Worm (Caenorhabditis elegans) whole organism, L1 larva: Measurements from ENCODE around the gene ints-2.

Source experiments
- C16A3.4 ChIP-seq: fragments of 150-350 bp; optimal IDR thresholded peaks from 2 replicates; lab custom pipeline; 2014; ENCODE audit warnings: missing biosample characterization, missing genetic modification characterization
- F16B12.6 ChIP-seq: fragments of 150-350 bp; optimal IDR thresholded peaks from 2 replicates; lab custom pipeline; 2014; ENCODE audit warnings: missing biosample characterization, missing genetic modification characterization
- aha-1 ChIP-seq: fragments of 150-350 bp; optimal IDR thresholded peaks from 2 replicates; lab custom pipeline; 2014; ENCODE audit warnings: missing biosample characterization, missing genetic modification characterization
- ama-1 ChIP-seq: fragments of 150-350 bp; optimal IDR thresholded peaks from 2 replicates; lab custom pipeline; 2014
- blmp-1 ChIP-seq: fragments of 150-350 bp; optimal IDR thresholded peaks from 2 replicates; lab custom pipeline; 2014; ENCODE audit warnings: missing biosample characterization, missing genetic modification characterization
- ceh-63 ChIP-seq: fragments of 200-800 bp; sonication (Bioruptor generic); optimal IDR thresholded peaks from 2 replicates; lab custom pipeline; 2018; ENCODE audit warnings: mild to moderate bottlenecking, missing genetic modification characterization, missing compliant biosample characterization
- ceh-8 ChIP-seq: fragments of 200-800 bp; sonication (Bioruptor generic); optimal IDR thresholded peaks from 2 replicates; lab custom pipeline; 2018; ENCODE audit warnings: mild to moderate bottlenecking, missing genetic modification characterization, moderate library complexity, missing compliant biosample characterization
- ceh-82 ChIP-seq, 3 experiments: fragments of 150-350 bp in 1 of 3; sonication (generic microtip) in 2 of 3; optimal IDR thresholded peaks; 2 replicates each; lab custom pipeline; 2014 to 2017; ENCODE audit warnings: missing biosample characterization in 3 of 3, missing genetic modification characterization in 3 of 3
- dpl-1 ChIP-seq, 3 experiments: fragments of 150-350 bp in 2 of 3; sonication (generic microtip) in 1 of 3; optimal IDR thresholded peaks; 2 replicates each; lab custom pipeline; 2014 to 2017; ENCODE audit warnings: missing biosample characterization in 3 of 3, missing genetic modification characterization in 3 of 3, missing genetic modification reagents in 3 of 3
- efl-1 ChIP-seq, 4 experiments: fragments of 150-350 bp; optimal IDR thresholded peaks in 3 of 4; peaks in 1 of 4; 1 replicate in 1 of 4; 2 replicates in 3 of 4; lab custom pipeline; 2014; ENCODE audit warnings: missing biosample characterization in 2 of 4, missing genetic modification characterization in 2 of 4, missing genetic modification reagents in 2 of 4
- efl-3 ChIP-seq: fragments of 200-800 bp; sonication (Bioruptor generic); optimal IDR thresholded peaks from 2 replicates; lab custom pipeline; 2018; ENCODE audit warnings: mild to moderate bottlenecking, missing genetic modification characterization, missing compliant biosample characterization
- egl-13 ChIP-seq: sonication (generic microtip); optimal IDR thresholded peaks from 2 replicates; lab custom pipeline; 2016; ENCODE audit warnings: missing genotype, missing genetic modification reagents, missing genetic modification characterization, missing compliant biosample characterization
- egl-27 ChIP-seq, 2 experiments: fragments of 150-350 bp in 1 of 2; sonication (generic microtip); optimal IDR thresholded peaks; 3 replicates each; lab custom pipeline; 2017 to 2018; ENCODE audit warnings: missing biosample characterization in 2 of 2, missing genetic modification characterization in 2 of 2, missing genetic modification reagents in 2 of 2
- elt-2 ChIP-seq: sonication (generic microtip); optimal IDR thresholded peaks from 2 replicates; lab custom pipeline; 2016; ENCODE audit warnings: missing genetic modification characterization, mild to moderate bottlenecking, inconsistent platforms, missing compliant biosample characterization, missing genetic modification reagents
- elt-3 ChIP-seq, 6 experiments: fragments of 150-350 bp in 1 of 6; sonication (generic microtip); optimal IDR thresholded peaks; 2 replicates each; lab custom pipeline; 2017 to 2018; ENCODE audit warnings: missing biosample characterization in 6 of 6, missing genetic modification characterization in 6 of 6, inconsistent platforms in 1 of 6
- fkh-8 ChIP-seq: sonication (generic microtip); optimal IDR thresholded peaks from 2 replicates; lab custom pipeline; 2016; ENCODE audit warnings: mild to moderate bottlenecking, missing genetic modification characterization, missing compliant biosample characterization
- fos-1 ChIP-seq: fragments of 150-350 bp; optimal IDR thresholded peaks from 2 replicates; lab custom pipeline; 2014; ENCODE audit warnings: missing biosample characterization, missing genetic modification characterization
- grh-1 ChIP-seq: fragments of 200-800 bp; sonication (Bioruptor generic); IDR thresholded peaks from 2 replicates; pipeline ENCODE4 v1.3.6; 2022; ENCODE audit warnings: missing genetic modification reagents, missing genetic modification characterization, missing compliant biosample characterization
- hpl-2 ChIP-seq: fragments of 150-350 bp; optimal IDR thresholded peaks from 2 replicates; lab custom pipeline; 2014; ENCODE audit warnings: missing biosample characterization, missing genetic modification reagents, missing genetic modification characterization
- irx-1 ChIP-seq: sonication (generic microtip); optimal IDR thresholded peaks from 2 replicates; lab custom pipeline; 2016; ENCODE audit warnings: missing genetic modification characterization, missing compliant biosample characterization
- jun-1 ChIP-seq: fragments of 150-350 bp; optimal IDR thresholded peaks from 2 replicates; lab custom pipeline; 2014; ENCODE audit warnings: missing biosample characterization, missing genetic modification reagents, missing genetic modification characterization
- lin-13 ChIP-seq: fragments of 150-350 bp; optimal IDR thresholded peaks from 2 replicates; lab custom pipeline; 2014; ENCODE audit warnings: missing biosample characterization, missing genetic modification reagents, missing genetic modification characterization
- lin-14 ChIP-seq: fragments of 200-800 bp; sonication (Bioruptor generic); optimal IDR thresholded peaks from 2 replicates; lab custom pipeline; 2018; ENCODE audit warnings: mild to moderate bottlenecking, missing genetic modification characterization, moderate library complexity, missing compliant biosample characterization
- lir-3 ChIP-seq: sonication (generic microtip); optimal IDR thresholded peaks from 2 replicates; lab custom pipeline; 2016; ENCODE audit warnings: mild to moderate bottlenecking, missing genetic modification characterization, moderate library complexity, missing compliant biosample characterization; ENCODE audit not compliant: poor library complexity
- lsy-2 ChIP-seq, 2 experiments: fragments of 150-350 bp; optimal IDR thresholded peaks; 2 replicates each; lab custom pipeline; 2014; ENCODE audit warnings: missing biosample characterization in 2 of 2, missing genetic modification characterization in 2 of 2
- mab-9 ChIP-seq: fragments of 200-800 bp; sonication (Bioruptor generic); IDR thresholded peaks from 2 replicates; pipeline ENCODE4 v1.3.6; 2022; ENCODE audit warnings: missing genetic modification reagents, missing genetic modification characterization, missing compliant biosample characterization
- mdl-1 ChIP-seq, 2 experiments: fragments of 150-350 bp; optimal IDR thresholded peaks; 2 replicates each; lab custom pipeline; 2014 to 2017; ENCODE audit warnings: missing biosample characterization in 2 of 2, missing genetic modification characterization in 2 of 2, inconsistent platforms in 1 of 2
- mef-2 ChIP-seq: fragments of 150-350 bp; optimal IDR thresholded peaks from 2 replicates; lab custom pipeline; 2014; ENCODE audit warnings: missing biosample characterization, missing genetic modification characterization
- nhr-12 ChIP-seq: sonication (generic microtip); optimal IDR thresholded peaks from 2 replicates; lab custom pipeline; 2017; ENCODE audit warnings: missing biosample characterization, missing genetic modification characterization
- nhr-19 ChIP-seq: fragments of 200-800 bp; sonication (Bioruptor generic); conservative IDR thresholded peaks from 2 replicates; pipeline ENCODE4 v1.3.6; 2022; ENCODE audit warnings: missing genetic modification characterization, missing compliant biosample characterization
- nhr-20 ChIP-seq: sonication (generic microtip); optimal IDR thresholded peaks from 2 replicates; lab custom pipeline; 2016; ENCODE audit warnings: mild to moderate bottlenecking, missing genetic modification characterization, missing compliant biosample characterization
- nhr-237 ChIP-seq: fragments of 150-350 bp; optimal IDR thresholded peaks from 2 replicates; lab custom pipeline; 2014; ENCODE audit warnings: missing biosample characterization, missing genetic modification characterization
- nhr-71 ChIP-seq: sonication (generic microtip); optimal IDR thresholded peaks from 2 replicates; lab custom pipeline; 2016; ENCODE audit warnings: mild to moderate bottlenecking, missing genetic modification characterization, moderate library complexity, missing compliant biosample characterization
- nhr-77 ChIP-seq: fragments of 150-350 bp; optimal IDR thresholded peaks from 2 replicates; lab custom pipeline; 2014; ENCODE audit warnings: missing biosample characterization, missing genetic modification characterization
- nhr-84 ChIP-seq: sonication (generic microtip); optimal IDR thresholded peaks from 2 replicates; lab custom pipeline; 2017; ENCODE audit warnings: missing biosample characterization, missing genetic modification characterization
- nhr-85 ChIP-seq: sonication (generic microtip); peaks from one replicate; lab custom pipeline; 2016; ENCODE audit warnings: missing genetic modification characterization, inconsistent platforms, missing compliant biosample characterization
- nhr-90 ChIP-seq: sonication (generic microtip); optimal IDR thresholded peaks from 2 replicates; lab custom pipeline; 2016; ENCODE audit warnings: mild to moderate bottlenecking, missing genetic modification characterization, missing compliant biosample characterization; ENCODE audit not compliant: poor library complexity
- rnt-1 ChIP-seq: sonication (generic microtip); optimal IDR thresholded peaks from 2 replicates; lab custom pipeline; 2016; ENCODE audit warnings: mild to moderate bottlenecking, missing genetic modification characterization, moderate library complexity, missing compliant biosample characterization
- skn-1 ChIP-seq: fragments of 150-350 bp; optimal IDR thresholded peaks from 2 replicates; lab custom pipeline; 2014; ENCODE audit warnings: missing biosample characterization, missing genetic modification characterization
- snpc-4 ChIP-seq: fragments of 150-350 bp; optimal IDR thresholded peaks from 2 replicates; lab custom pipeline; 2014; ENCODE audit warnings: missing biosample characterization, missing genetic modification characterization
- snu-23 ChIP-seq: sonication (generic microtip); optimal IDR thresholded peaks from 2 replicates; lab custom pipeline; 2016; ENCODE audit warnings: missing genetic modification characterization, missing compliant biosample characterization
- sptf-1 ChIP-seq: fragments of 150-350 bp; optimal IDR thresholded peaks from 2 replicates; lab custom pipeline; 2014; ENCODE audit warnings: missing biosample characterization, missing genetic modification characterization
- swsn-7 ChIP-seq: sonication (generic microtip); optimal IDR thresholded peaks from 2 replicates; lab custom pipeline; 2016; ENCODE audit warnings: missing genetic modification characterization, missing compliant biosample characterization
- tbx-2 ChIP-seq: sonication (generic microtip); optimal IDR thresholded peaks from 2 replicates; lab custom pipeline; 2016; ENCODE audit warnings: missing genetic modification characterization, missing compliant biosample characterization
- unc-62 ChIP-seq: fragments of 150-350 bp; optimal IDR thresholded peaks from 2 replicates; lab custom pipeline; 2014; ENCODE audit warnings: missing biosample characterization, missing genetic modification reagents, missing genetic modification characterization
- unc-98 ChIP-seq: fragments of 200-800 bp; sonication (Bioruptor generic); IDR thresholded peaks from 2 replicates; pipeline ENCODE4 v1.3.6; 2022; ENCODE audit warnings: missing genetic modification characterization, missing compliant biosample characterization
- xbp-1 ChIP-seq: sonication (generic microtip); optimal IDR thresholded peaks from 2 replicates; lab custom pipeline; 2016; ENCODE audit warnings: missing genetic modification characterization, missing compliant biosample characterization
- ztf-11 ChIP-seq, 2 experiments: sonication (generic microtip); optimal IDR thresholded peaks; 2 replicates each; lab custom pipeline; 2016 to 2017; ENCODE audit warnings: missing genetic modification characterization in 2 of 2, missing biosample characterization in 1 of 2, missing compliant biosample characterization in 1 of 2
- ztf-4 ChIP-seq: fragments of 150-350 bp; optimal IDR thresholded peaks from 2 replicates; lab custom pipeline; 2014; ENCODE audit warnings: missing biosample characterization, missing genetic modification characterization

The ints-2 gene

ce11 chrV:14185438-14185837, at the start of gene ints-2, which contains the start of gene trm-1 (continued):
- TF ChIP-seq hpl-2 (GFP tag; lab: Kevin White, UChicago) (no peak), mdl-1 (tag; optimal IDR thresholded peaks at IDR 0.05; lab: Kevin White, UChicago) (peak in 1 of 2 experiments; percentile 28), dpl-1 (GFP tag; optimal IDR thresholded peaks at IDR 0.05; lab: Kevin White, UChicago) (peak; percentile 37 to 76 (median 74)), fkh-8 (tag; lab: Kevin White, UChicago) (peak; percentile 48), nhr-77 (tag; lab: Kevin White, UChicago) (peak; percentile 33), nhr-71 (tag; lab: Kevin White, UChicago) (peak; percentile 84), snu-23 (peak; percentile 73)

ce11 chrV:14136152-14136551, 49.3 kb upstream of the ints-2 start:
- TF ChIP-seq ztf-11 (tag; optimal IDR thresholded peaks at IDR 0.05; lab: Kevin White, UChicago) (peak in 1 of 2 experiments; percentile 2), nhr-12 (no peak), mdl-1 (tag; optimal IDR thresholded peaks at IDR 0.05; lab: Kevin White, UChicago) (peak in 1 of 2 experiments; percentile 89), snpc-4 (tag; lab: Kevin White, UChicago) (peak; percentile 48), sptf-1 (tag; lab: Kevin White, UChicago) (no peak), tbx-2 (tag; lab: Kevin White, UChicago) (peak; percentile 78), nhr-85 (peak; percentile 94), unc-62 (GFP tag; lab: Kevin White, UChicago) (no peak), mef-2 (tag; lab: Kevin White, UChicago) (peak; percentile 24), ceh-8 (peak; percentile 65), nhr-19 (GFP tag; lab: Robert Waterston, UW) (peak; percentile 59), grh-1 (GFP tag; lab: Robert Waterston, UW) (no peak), lir-3 (tag; lab: Kevin White, UChicago) (peak; percentile 24), ztf-4 (tag; lab: Kevin White, UChicago) (peak; percentile 77), aha-1 (tag; lab: Kevin White, UChicago) (no peak), snu-23 (peak; percentile 82), nhr-71 (tag; lab: Kevin White, UChicago) (peak; percentile 79), nhr-84 (tag; lab: Kevin White, UChicago) (no peak), xbp-1 (tag; lab: Kevin White, UChicago) (peak; percentile 46), skn-1 (tag; lab: Kevin White, UChicago) (peak; percentile 70), nhr-90 (tag; lab: Kevin White, UChicago) (peak; percentile 49), lsy-2 (tag; optimal IDR thresholded peaks at IDR 0.05; lab: Kevin White, UChicago) (peak; percentile 32 to 80), ama-1 (lab: Kevin White, UChicago) (peak; percentile 24), egl-27 (tag; optimal IDR thresholded peaks at IDR 0.05; lab: Kevin White, UChicago) (peak in 1 of 2 experiments; percentile 73), irx-1 (tag; lab: Kevin White, UChicago) (peak; percentile 45), swsn-7 (tag; lab: Kevin White, UChicago) (peak; percentile 62), efl-1 (optimal IDR thresholded peaks at IDR 0.05; lab: Kevin White, UChicago) (peak; percentile 60 to 72), efl-1 (GFP tag; optimal IDR thresholded peaks at IDR 0.05 in 1 of 2; lab: Kevin White, UChicago) (peak; percentile 16 to 94), nhr-20 (tag; lab: Kevin White, UChicago) (peak; percentile 82), elt-3 (tag; optimal IDR thresholded peaks at IDR 0.05; lab: Kevin White, UChicago) (peak in 2 of 6 experiments; percentile 72 to 83), dpl-1 (GFP tag; optimal IDR thresholded peaks at IDR 0.05; lab: Kevin White, UChicago) (peak; percentile 4 to 52 (median 42)), blmp-1 (tag; lab: Kevin White, UChicago) (peak; percentile 85), nhr-237 (tag; lab: Kevin White, UChicago) (peak; percentile 15), lin-13 (GFP tag; lab: Kevin White, UChicago) (peak; percentile 63), lin-14 (GFP tag; lab: Kevin White, UChicago) (peak; percentile 98), fkh-8 (tag; lab: Kevin White, UChicago) (peak; percentile 40), fos-1 (tag; lab: Kevin White, UChicago) (peak; percentile 80), efl-3 (GFP tag; lab: Kevin White, UChicago) (no peak), F16B12.6 (tag; lab: Kevin White, UChicago) (no peak), egl-13 (no peak), ceh-82 (tag; optimal IDR thresholded peaks at IDR 0.05; lab: Kevin White, UChicago) (peak; percentile 49 to 68 (median 50)), unc-98 (GFP tag; lab: Robert Waterston, UW) (no peak), elt-2 (peak; percentile 25), nhr-77 (tag; lab: Kevin White, UChicago) (peak; percentile 82), mab-9 (GFP tag; lab: Robert Waterston, UW) (no peak), ceh-63 (no peak), C16A3.4 (tag; lab: Kevin White, UChicago) (peak; percentile 59), jun-1 (peak; percentile 65), rnt-1 (tag; lab: Kevin White, UChicago) (peak; percentile 30)
